Fruit fly (Drosophila melanogaster) whole organism, embryonic: ENCODE data around the gene CG6724.

Experiments
- Aef1 ChIP-seq: fragments of 200-800 bp; sonication (Bioruptor generic); IDR thresholded peaks from 3 replicates; pipeline ENCODE4 v1.3.6; 2022; ENCODE audit warnings: missing biosample characterization, missing genetic modification characterization
- CG10543 ChIP-seq: fragments of 200-800 bp; sonication (Bioruptor generic); optimal IDR thresholded peaks from 3 replicates; lab custom pipeline; 2017; ENCODE audit warnings: missing biosample characterization, mild to moderate bottlenecking, missing genetic modification characterization, moderate library complexity
- CG12071 ChIP-seq: fragments of 200-800 bp; sonication (Bioruptor generic); optimal IDR thresholded peaks from 3 replicates; lab custom pipeline; 2018; ENCODE audit warnings: missing biosample characterization, mild to moderate bottlenecking, missing genetic modification characterization
- CG12659 ChIP-seq: fragments of 200-800 bp; sonication (Bioruptor generic); optimal IDR thresholded peaks from 3 replicates; lab custom pipeline; 2017; ENCODE audit warnings: mild to moderate bottlenecking, missing biosample characterization, missing genetic modification reagents, missing genetic modification characterization
- CG13296 ChIP-seq: fragments of 200-800 bp; sonication (Bioruptor generic); optimal IDR thresholded peaks from 3 replicates; lab custom pipeline; 2018; ENCODE audit warnings: missing biosample characterization, mild to moderate bottlenecking, missing genetic modification characterization
- CG13894 ChIP-seq: fragments of 200-800 bp; sonication (Bioruptor generic); optimal IDR thresholded peaks from 3 replicates; lab custom pipeline; 2018; ENCODE audit warnings: missing biosample characterization, mild to moderate bottlenecking, missing genetic modification characterization, moderate library complexity
- CG14441 ChIP-seq: fragments of 200-800 bp; sonication (Bioruptor generic); IDR thresholded peaks from 2 replicates; pipeline ENCODE4 v1.3.6; 2022; ENCODE audit warnings: missing biosample characterization, missing genetic modification characterization
- CG14667 ChIP-seq: fragments of 200-800 bp; sonication (Bioruptor generic); IDR thresholded peaks from 2 replicates; pipeline ENCODE4 v1.3.6; 2022; ENCODE audit warnings: missing biosample characterization, missing genetic modification characterization
- CG17328 ChIP-seq: fragments of 200-800 bp; sonication (Bioruptor generic); IDR thresholded peaks from 2 replicates; pipeline ENCODE4 v1.3.6; 2022; ENCODE audit warnings: missing biosample characterization, missing genetic modification characterization
- CG18619 ChIP-seq: fragments of 200-800 bp; sonication (Bioruptor generic); optimal IDR thresholded peaks from 3 replicates; lab custom pipeline; 2017; ENCODE audit warnings: missing biosample characterization, mild to moderate bottlenecking, missing genetic modification characterization
- CG31224 ChIP-seq: fragments of 200-800 bp; sonication (Bioruptor generic); IDR thresholded peaks from 2 replicates; pipeline ENCODE4 v1.3.6; 2022; ENCODE audit warnings: missing biosample characterization, missing genetic modification characterization
- CG31441 ChIP-seq: fragments of 200-800 bp; sonication (Bioruptor generic); IDR thresholded peaks from 2 replicates; pipeline ENCODE4 v1.3.6; 2022; ENCODE audit warnings: missing biosample characterization, missing genetic modification characterization
- CG32772 ChIP-seq: fragments of 200-800 bp; sonication (Bioruptor generic); IDR thresholded peaks from 2 replicates; pipeline ENCODE4 v1.3.6; 2022; ENCODE audit warnings: missing biosample characterization, missing genetic modification characterization
- CG34376 ChIP-seq: fragments of 200-800 bp; sonication (Bioruptor generic); optimal IDR thresholded peaks from 2 replicates; lab custom pipeline; 2018; ENCODE audit warnings: missing biosample characterization, mild to moderate bottlenecking, missing genetic modification characterization
- CG3838 ChIP-seq: fragments of 200-800 bp; sonication (Bioruptor generic); optimal IDR thresholded peaks from 3 replicates; lab custom pipeline; 2016; ENCODE audit warnings: missing biosample characterization, missing genetic modification characterization
- CG4404 ChIP-seq: fragments of 200-800 bp; sonication (Bioruptor generic); IDR thresholded peaks from 2 replicates; pipeline ENCODE4 v1.3.6; 2022; ENCODE audit warnings: missing biosample characterization, missing genetic modification characterization
- CG6175 ChIP-seq: fragments of 200-800 bp; sonication (Bioruptor generic); IDR thresholded peaks from 3 replicates; pipeline ENCODE4 v1.3.6; 2022; ENCODE audit warnings: missing biosample characterization, missing genetic modification characterization
- CG7357 ChIP-seq: fragments of 200-800 bp; sonication (Bioruptor generic); IDR thresholded peaks from 3 replicates; pipeline ENCODE4 v1.3.6; 2022; ENCODE audit warnings: missing biosample characterization, missing genetic modification characterization
- CG7839 ChIP-seq: fragments of 200-800 bp; sonication (Bioruptor generic); optimal IDR thresholded peaks from 3 replicates; lab custom pipeline; 2018; ENCODE audit warnings: missing biosample characterization, mild to moderate bottlenecking, missing genetic modification characterization, moderate library complexity
- CG8281 ChIP-seq: fragments of 200-800 bp; sonication (Bioruptor generic); optimal IDR thresholded peaks from 2 replicates; lab custom pipeline; 2018; ENCODE audit warnings: missing biosample characterization, mild to moderate bottlenecking, missing genetic modification characterization, moderate library complexity
- CG9932 ChIP-seq: fragments of 200-800 bp; sonication (Bioruptor generic); IDR thresholded peaks from 2 replicates; pipeline ENCODE4 v1.3.6; 2022; ENCODE audit warnings: missing biosample characterization, missing genetic modification characterization
- D19B ChIP-seq: fragments of 200-800 bp; sonication (Bioruptor generic); optimal IDR thresholded peaks from 2 replicates; lab custom pipeline; 2017; ENCODE audit warnings: missing biosample characterization, mild to moderate bottlenecking, missing genetic modification characterization
- Dip3 ChIP-seq: fragments of 200-800 bp; sonication (Bioruptor generic); optimal IDR thresholded peaks from 3 replicates; lab custom pipeline; 2016; ENCODE audit warnings: missing biosample characterization, missing genetic modification characterization
- HLHmδ ChIP-seq: fragments of 200-800 bp; sonication (Bioruptor generic); optimal IDR thresholded peaks from 2 replicates; lab custom pipeline; 2018; ENCODE audit warnings: missing biosample characterization, mild to moderate bottlenecking, missing genetic modification characterization, moderate library complexity
- Hand ChIP-seq: fragments of 200-800 bp; sonication (Bioruptor generic); optimal IDR thresholded peaks from 2 replicates; lab custom pipeline; 2017; ENCODE audit warnings: mild to moderate bottlenecking, missing biosample characterization, missing genetic modification reagents, missing genetic modification characterization
- Hey ChIP-seq: fragments of 200-800 bp; sonication (Bioruptor generic); optimal IDR thresholded peaks from 3 replicates; lab custom pipeline; 2018; ENCODE audit warnings: missing biosample characterization, mild to moderate bottlenecking, missing genetic modification characterization
- HmgZ ChIP-seq: fragments of 200-800 bp; sonication (Bioruptor generic); optimal IDR thresholded peaks from 2 replicates; lab custom pipeline; 2018; ENCODE audit warnings: missing biosample characterization, mild to moderate bottlenecking, missing genetic modification characterization
- MBD-R2 ChIP-seq: fragments of 200-800 bp; sonication (Bioruptor generic); IDR thresholded peaks from 2 replicates; pipeline ENCODE4 v1.3.6; 2022; ENCODE audit warnings: missing biosample characterization, missing genetic modification characterization
- Nf-YA ChIP-seq: fragments of 200-800 bp; sonication (Bioruptor generic); IDR thresholded peaks from 2 replicates; pipeline ENCODE4 v1.3.6; 2022; ENCODE audit warnings: missing biosample characterization, missing genetic modification characterization
- Ptx1 ChIP-seq: fragments of 200-800 bp; sonication (Bioruptor generic); IDR thresholded peaks from 2 replicates; pipeline ENCODE4 v1.3.6; 2022; ENCODE audit warnings: missing biosample characterization, missing genetic modification characterization
- abd-A ChIP-seq: fragments of 200-800 bp; sonication (Bioruptor generic); optimal IDR thresholded peaks from 3 replicates; lab custom pipeline; 2019; ENCODE audit warnings: missing biosample characterization, mild to moderate bottlenecking, missing genetic modification characterization, moderate library complexity
- bigmax ChIP-seq: fragments of 200-800 bp; sonication (Bioruptor generic); optimal IDR thresholded peaks from 2 replicates; lab custom pipeline; 2018; ENCODE audit warnings: missing biosample characterization, mild to moderate bottlenecking, missing genetic modification characterization
- bowl ChIP-seq: fragments of 200-800 bp; sonication (Bioruptor generic); IDR thresholded peaks from 2 replicates; pipeline ENCODE4 v1.3.6; 2022; ENCODE audit warnings: missing biosample characterization, missing genetic modification characterization
- chn ChIP-seq: fragments of 200-800 bp; sonication (Bioruptor generic); optimal IDR thresholded peaks from 2 replicates; lab custom pipeline; 2016; ENCODE audit warnings: missing biosample characterization, missing genetic modification characterization
- cwo ChIP-seq: fragments of 200-800 bp; sonication (Bioruptor generic); optimal IDR thresholded peaks from 3 replicates; lab custom pipeline; 2017; ENCODE audit warnings: missing biosample characterization, missing genetic modification characterization, mild to moderate bottlenecking, moderate library complexity, missing genetic modification reagents
- da ChIP-seq: fragments of 200-800 bp; sonication (Bioruptor generic); optimal IDR thresholded peaks from 2 replicates; lab custom pipeline; 2016; ENCODE audit warnings: missing biosample characterization, missing genetic modification characterization
- grn ChIP-seq: fragments of 200-800 bp; sonication (Bioruptor generic); optimal IDR thresholded peaks from 3 replicates; lab custom pipeline; 2017; ENCODE audit warnings: missing biosample characterization, missing genetic modification characterization
- gro ChIP-seq: fragments of 200-800 bp; sonication (Bioruptor generic); optimal IDR thresholded peaks from 2 replicates; lab custom pipeline; 2016; ENCODE audit warnings: missing biosample characterization, missing genetic modification characterization
- mld ChIP-seq: fragments of 200-800 bp; sonication (Bioruptor generic); IDR thresholded peaks from 3 replicates; pipeline ENCODE4 v1.3.6; 2022; ENCODE audit warnings: missing biosample characterization, missing genetic modification characterization; ENCODE audit not compliant: partially characterized antibody
- nerfin-1 ChIP-seq: fragments of 200-800 bp; sonication (Bioruptor generic); optimal IDR thresholded peaks from 3 replicates; lab custom pipeline; 2019; ENCODE audit warnings: missing biosample characterization, mild to moderate bottlenecking, missing genetic modification characterization, moderate library complexity
- pita ChIP-seq: fragments of 200-800 bp; sonication (Bioruptor generic); optimal IDR thresholded peaks from 2 replicates; lab custom pipeline; 2017; ENCODE audit warnings: missing biosample characterization, mild to moderate bottlenecking, missing genetic modification characterization
- pum ChIP-seq: fragments of 200-800 bp; sonication (Bioruptor generic); optimal IDR thresholded peaks from 2 replicates; lab custom pipeline; 2016; ENCODE audit warnings: missing biosample characterization, missing genetic modification characterization
- sc ChIP-seq, 3 experiments: fragments of >200 bp in 2 of 3; fragments of 200-800 bp in 1 of 3; sonication (Bioruptor generic) in 1 of 3; optimal IDR thresholded peaks; 2 replicates in 2 of 3; 3 replicates in 1 of 3; lab custom pipeline; 2017; ENCODE audit warnings: mild to moderate bottlenecking in 1 of 3, missing biosample characterization in 1 of 3, missing genetic modification characterization in 1 of 3, missing genetic modification reagents in 1 of 3
- scrt ChIP-seq: fragments of 200-800 bp; sonication (Bioruptor generic); optimal IDR thresholded peaks from 2 replicates; lab custom pipeline; 2018; ENCODE audit warnings: missing biosample characterization, mild to moderate bottlenecking, missing genetic modification characterization, moderate library complexity
- sens-2 ChIP-seq: fragments of 200-800 bp; sonication (Bioruptor generic); IDR thresholded peaks from 2 replicates; pipeline ENCODE4 v1.3.6; 2022; ENCODE audit warnings: missing biosample characterization, missing genetic modification characterization
- sim ChIP-seq: fragments of 200-800 bp; sonication (Bioruptor generic); IDR thresholded peaks from 2 replicates; pipeline ENCODE4 v1.3.6; 2022; ENCODE audit warnings: missing biosample characterization, missing genetic modification characterization
- sob ChIP-seq: fragments of 200-800 bp; sonication (Bioruptor generic); IDR thresholded peaks from 2 replicates; pipeline ENCODE4 v1.3.6; 2022; ENCODE audit warnings: missing biosample characterization, missing genetic modification characterization
- sug ChIP-seq: fragments of 200-800 bp; optimal IDR thresholded peaks from 2 replicates; lab custom pipeline; 2019; ENCODE audit warnings: missing biosample characterization, mild to moderate bottlenecking, missing genetic modification characterization, moderate library complexity
- ttk ChIP-seq: fragments of 200-800 bp; sonication (Bioruptor generic); IDR thresholded peaks from 2 replicates; pipeline ENCODE4 v2.1.2; 2022; ENCODE audit warnings: missing biosample characterization, missing genetic modification characterization

The CG6724 gene

dm6 chr2L:10800877-10801719 is 31.3 kb upstream of the CG6724 start, which contains the start of gene CG31869 (continued):
- TF ChIP-seq sens-2 (GFP tag; lab: Robert Waterston, UW) = no peak
- peak; percentile 15 for TF ChIP-seq CG7839
- no peak for TF ChIP-seq pum
- no peak for TF ChIP-seq Hey (tag; lab: Kevin White, UChicago)
- 0 out of 2 replicates have a peak, but pooled peaks have one; percentile 11 for TF ChIP-seq CG14667
- peak; percentile 53 for TF ChIP-seq Ptx1 (GFP tag; lab: Robert Waterston, UW)
- no peak for TF ChIP-seq scrt (GFP tag; lab: Kevin White, UChicago)
- no peak for TF ChIP-seq Nf-YA (GFP tag; lab: Robert Waterston, UW)
- no peak for TF ChIP-seq da (GFP tag; lab: Kevin White, UChicago)
- TF ChIP-seq ttk = peak; percentile 40; the same call in 1 of the 2 replicates
- TF ChIP-seq CG12659 (GFP tag; lab: Kevin White, UChicago) = no peak
- TF ChIP-seq sc (optimal IDR thresholded peaks at IDR 0.05; lab: Kevin White, UChicago) = no peak
- TF ChIP-seq sc (GFP tag; optimal IDR thresholded peaks at IDR 0.05; lab: Kevin White, UChicago) = no peak
- no peak for TF ChIP-seq bigmax (GFP tag; lab: Kevin White, UChicago)
- TF ChIP-seq grn (GFP tag; lab: Kevin White, UChicago) = no peak
- peak; percentile 18; the same call in 1 of the 2 replicates for TF ChIP-seq CG31441 (GFP tag; lab: Robert Waterston, UW)
- TF ChIP-seq Aef1 (GFP tag; lab: Robert Waterston, UW) = peak; percentile 16; the same call in 1 of the 3 replicates
- TF ChIP-seq CG7357 (GFP tag; lab: Robert Waterston, UW) = no peak
- no peak for TF ChIP-seq sob (GFP tag; lab: Robert Waterston, UW)
- TF ChIP-seq Dip3 = no peak
- TF ChIP-seq CG8281 (tag; lab: Kevin White, UChicago) = no peak
- TF ChIP-seq pita (GFP tag; lab: Kevin White, UChicago) = no peak
- no peak for TF ChIP-seq abd-A (tag; lab: Kevin White, UChicago)
- TF ChIP-seq cwo (GFP tag; lab: Kevin White, UChicago) = no peak
- no peak for TF ChIP-seq CG17328 (GFP tag; lab: Robert Waterston, UW)
- no peak for TF ChIP-seq CG18619
- no peak for TF ChIP-seq sug
- no peak for TF ChIP-seq HmgZ
- TF ChIP-seq gro = no peak
- no peak for TF ChIP-seq CG13894
- no peak for TF ChIP-seq Hand (GFP tag; lab: Kevin White, UChicago)
- no peak for TF ChIP-seq bowl
- TF ChIP-seq sim (GFP tag; lab: Robert Waterston, UW) = no peak
- TF ChIP-seq CG10543 (GFP tag; lab: Kevin White, UChicago) = no peak
- no peak for TF ChIP-seq CG3838 (GFP tag; lab: Kevin White, UChicago)
- peak; percentile 65 for TF ChIP-seq CG14441
- TF ChIP-seq CG9932 (GFP tag; lab: Robert Waterston, UW) = peak; percentile 52
- no peak for TF ChIP-seq CG4404 (GFP tag; lab: Robert Waterston, UW)
- no peak for TF ChIP-seq CG12071
- no peak for TF ChIP-seq MBD-R2 (GFP tag; lab: Robert Waterston, UW)
- TF ChIP-seq mld (GFP tag; lab: Robert Waterston, UW) = no peak
- no peak for TF ChIP-seq CG13296 (GFP tag; lab: Kevin White, UChicago)
- TF ChIP-seq CG31224 (GFP tag; lab: Robert Waterston, UW) = 0 out of 2 replicates have a peak, but pooled peaks have one; percentile 26
- no peak for TF ChIP-seq nerfin-1 (tag; lab: Kevin White, UChicago)
- no peak for TF ChIP-seq D19B (GFP tag; lab: Kevin White, UChicago)
- TF ChIP-seq HLHmδ (GFP tag; lab: Kevin White, UChicago) = no peak
- no peak for TF ChIP-seq CG32772 (GFP tag; lab: Robert Waterston, UW)
- no peak for TF ChIP-seq CG34376 (GFP tag; lab: Kevin White, UChicago)
- TF ChIP-seq CG6175 (GFP tag; lab: Robert Waterston, UW) = no peak
- TF ChIP-seq chn (GFP tag; lab: Kevin White, UChicago) = no peak
